Fruit fly (Drosophila melanogaster) whole organism, embryonic: Measurements from ENCODE around the gene Rabex-5.
A peak's percentile ranks its signal among the peaks of the same experiment; 100 is the strongest.

Experiments used
- Abd-B ChIP-seq: fragments of 200-800 bp; sonication (Bioruptor generic); optimal IDR thresholded peaks from 2 replicates; lab custom pipeline; 2018; ENCODE audit warnings: missing biosample characterization, mild to moderate bottlenecking, missing genetic modification characterization, moderate library complexity
- CG10543 ChIP-seq: fragments of 200-800 bp; sonication (Bioruptor generic); optimal IDR thresholded peaks from 3 replicates; lab custom pipeline; 2017; ENCODE audit warnings: missing biosample characterization, mild to moderate bottlenecking, missing genetic modification characterization, moderate library complexity
- CG10565 ChIP-seq: fragments of 200-800 bp; sonication (Bioruptor generic); optimal IDR thresholded peaks from 3 replicates; lab custom pipeline; 2016; ENCODE audit warnings: missing biosample characterization, mild to moderate bottlenecking, missing genetic modification characterization
- CG11695 ChIP-seq: fragments of 200-800 bp; sonication (Bioruptor generic); IDR thresholded peaks from 3 replicates; pipeline ENCODE4 v1.3.6; 2022; ENCODE audit warnings: missing biosample characterization, missing genetic modification characterization
- CG13123 ChIP-seq: fragments of 200-800 bp; sonication (Bioruptor generic); optimal IDR thresholded peaks from 2 replicates; lab custom pipeline; 2016; ENCODE audit warnings: missing biosample characterization, missing genetic modification characterization
- CG14014 ChIP-seq: fragments of 200-800 bp; sonication (Bioruptor generic); IDR thresholded peaks from 2 replicates; pipeline ENCODE4 v1.3.6; 2022; ENCODE audit warnings: missing biosample characterization, missing genetic modification characterization
- CG15696 ChIP-seq: fragments of 200-800 bp; sonication (Bioruptor generic); optimal IDR thresholded peaks from 2 replicates; lab custom pipeline; 2019; ENCODE audit warnings: missing biosample characterization, mild to moderate bottlenecking, missing genetic modification characterization, moderate library complexity
- CG1602 ChIP-seq: fragments of 200-800 bp; sonication (Bioruptor generic); optimal IDR thresholded peaks from 3 replicates; lab custom pipeline; 2016; ENCODE audit warnings: missing biosample characterization, missing genetic modification characterization
- CG16863 ChIP-seq: fragments of 200-800 bp; sonication (Bioruptor generic); optimal IDR thresholded peaks from 3 replicates; lab custom pipeline; 2016; ENCODE audit warnings: missing biosample characterization, missing genetic modification characterization
- CG17385 ChIP-seq: fragments of 200-800 bp; sonication (Bioruptor generic); optimal IDR thresholded peaks from 3 replicates; lab custom pipeline; 2018; ENCODE audit warnings: missing biosample characterization, mild to moderate bottlenecking, missing genetic modification characterization
- CG18262 ChIP-seq: fragments of 200-800 bp; optimal IDR thresholded peaks from 3 replicates; lab custom pipeline; 2019; ENCODE audit warnings: missing biosample characterization, mild to moderate bottlenecking, missing genetic modification characterization, moderate library complexity
- CG18619 ChIP-seq: fragments of 200-800 bp; sonication (Bioruptor generic); optimal IDR thresholded peaks from 3 replicates; lab custom pipeline; 2017; ENCODE audit warnings: missing biosample characterization, mild to moderate bottlenecking, missing genetic modification characterization
- CG2116 ChIP-seq: fragments of 200-800 bp; sonication (Bioruptor generic); optimal IDR thresholded peaks from 3 replicates; lab custom pipeline; 2018; ENCODE audit warnings: missing biosample characterization, mild to moderate bottlenecking, missing genetic modification characterization
- CG2202 ChIP-seq: fragments of 200-800 bp; sonication (Bioruptor generic); optimal IDR thresholded peaks from 2 replicates; lab custom pipeline; 2018; ENCODE audit warnings: missing biosample characterization, mild to moderate bottlenecking, missing genetic modification characterization
- CG2712 ChIP-seq: fragments of 200-800 bp; optimal IDR thresholded peaks from 3 replicates; lab custom pipeline; 2019; ENCODE audit warnings: missing biosample characterization, mild to moderate bottlenecking, missing genetic modification characterization, moderate library complexity
- CG30020 ChIP-seq: fragments of 200-800 bp; optimal IDR thresholded peaks from 2 replicates; lab custom pipeline; 2019; ENCODE audit warnings: missing biosample characterization, mild to moderate bottlenecking, missing genetic modification characterization, moderate library complexity
- CG34422 ChIP-seq: fragments of 200-800 bp; sonication (Bioruptor generic); IDR thresholded peaks from 3 replicates; pipeline ENCODE4 v1.3.6; 2022; ENCODE audit warnings: missing biosample characterization, missing genetic modification characterization
- CG6254 ChIP-seq: fragments of 200-800 bp; sonication (Bioruptor generic); optimal IDR thresholded peaks from 3 replicates; lab custom pipeline; 2017; ENCODE audit warnings: mild to moderate bottlenecking, missing biosample characterization, missing genetic modification reagents, missing genetic modification characterization
- CG7372 ChIP-seq: fragments of 200-800 bp; sonication (Bioruptor generic); IDR thresholded peaks from 2 replicates; pipeline ENCODE4 v1.3.6; 2022; ENCODE audit warnings: missing biosample characterization, missing genetic modification characterization
- CG7745 ChIP-seq: fragments of 200-800 bp; sonication (Bioruptor generic); optimal IDR thresholded peaks from 2 replicates; lab custom pipeline; 2018; ENCODE audit warnings: missing biosample characterization, mild to moderate bottlenecking, missing genetic modification characterization, moderate library complexity
- CG8765 ChIP-seq: fragments of 200-800 bp; sonication (Bioruptor generic); IDR thresholded peaks from 2 replicates; pipeline ENCODE4 v1.3.6; 2022; ENCODE audit warnings: missing biosample characterization, missing genetic modification characterization
- CkIIα-i1 ChIP-seq: fragments of 200-800 bp; sonication (Bioruptor generic); IDR thresholded peaks from 2 replicates; pipeline ENCODE4 v1.3.6; 2022; ENCODE audit warnings: missing biosample characterization, missing genetic modification characterization
- CrebB ChIP-seq: fragments of 200-800 bp; sonication (Bioruptor generic); optimal IDR thresholded peaks from 3 replicates; lab custom pipeline; 2018; ENCODE audit warnings: missing biosample characterization, mild to moderate bottlenecking, missing genetic modification characterization
- Dp ChIP-seq: fragments of 200-800 bp; sonication (Bioruptor generic); optimal IDR thresholded peaks from 2 replicates; lab custom pipeline; 2018; ENCODE audit warnings: missing biosample characterization, mild to moderate bottlenecking, missing genetic modification characterization, moderate library complexity
- Gug ChIP-seq: fragments of 200-800 bp; sonication (Bioruptor generic); IDR thresholded peaks from 4 replicates; pipeline ENCODE4 v1.3.6; 2022; ENCODE audit warnings: missing biosample characterization, missing genetic modification characterization
- HHEX ChIP-seq: fragments of 200-800 bp; sonication (Bioruptor generic); optimal IDR thresholded peaks from 3 replicates; lab custom pipeline; 2017; ENCODE audit warnings: missing biosample characterization, mild to moderate bottlenecking, missing genetic modification characterization, missing genetic modification reagents
- HLH3B ChIP-seq: fragments of 200-800 bp; sonication (Bioruptor generic); IDR thresholded peaks from 2 replicates; pipeline ENCODE4 v1.3.6; 2022; ENCODE audit warnings: missing biosample characterization, missing genetic modification characterization
- HLH54F ChIP-seq: fragments of 200-800 bp; sonication (Bioruptor generic); optimal IDR thresholded peaks from 3 replicates; lab custom pipeline; 2016; ENCODE audit warnings: missing biosample characterization, missing genetic modification characterization
- Hr39 ChIP-seq: fragments of >200 bp; optimal IDR thresholded peaks from 2 replicates; lab custom pipeline; 2017
- MESR4 ChIP-seq: fragments of 200-800 bp; sonication (Bioruptor generic); optimal IDR thresholded peaks from 2 replicates; lab custom pipeline; 2018; ENCODE audit warnings: missing biosample characterization, mild to moderate bottlenecking, missing genetic modification characterization, moderate library complexity
- Mad ChIP-seq: fragments of 200-800 bp; sonication (Bioruptor generic); optimal IDR thresholded peaks from 2 replicates; lab custom pipeline; 2016; ENCODE audit warnings: missing biosample characterization, missing genetic modification characterization
- Oli ChIP-seq: fragments of 200-800 bp; sonication (Bioruptor generic); optimal IDR thresholded peaks from 2 replicates; lab custom pipeline; 2018; ENCODE audit warnings: missing biosample characterization, mild to moderate bottlenecking, missing genetic modification characterization, moderate library complexity
- Sin3A ChIP-seq: fragments of >200 bp; optimal IDR thresholded peaks from 2 replicates; lab custom pipeline; 2018
- Spps ChIP-seq: fragments of 200-800 bp; sonication (Bioruptor generic); optimal IDR thresholded peaks from 2 replicates; lab custom pipeline; 2018; ENCODE audit warnings: missing biosample characterization, mild to moderate bottlenecking, missing genetic modification characterization
- Sry-β ChIP-seq: fragments of 200-800 bp; sonication (Bioruptor generic); optimal IDR thresholded peaks from 2 replicates; lab custom pipeline; 2018; ENCODE audit warnings: missing biosample characterization, mild to moderate bottlenecking, missing genetic modification characterization, moderate library complexity
- amos ChIP-seq: fragments of 200-800 bp; sonication (Bioruptor generic); IDR thresholded peaks from 2 replicates; pipeline ENCODE4 v1.3.6; 2022; ENCODE audit warnings: missing biosample characterization, missing genetic modification characterization; ENCODE audit not compliant: partially characterized antibody
- bbx ChIP-seq: fragments of 200-800 bp; sonication (Bioruptor generic); IDR thresholded peaks from 2 replicates; pipeline ENCODE4 v1.3.6; 2022; ENCODE audit warnings: missing biosample characterization, missing genetic modification characterization; ENCODE audit not compliant: partially characterized antibody
- ems ChIP-seq: fragments of 200-800 bp; sonication (Bioruptor generic); optimal IDR thresholded peaks from 3 replicates; lab custom pipeline; 2016; ENCODE audit warnings: missing biosample characterization, missing genetic modification characterization
- exex ChIP-seq: fragments of 200-800 bp; sonication (Bioruptor generic); optimal IDR thresholded peaks from 4 replicates; lab custom pipeline; 2018; ENCODE audit warnings: missing biosample characterization, mild to moderate bottlenecking, missing genetic modification characterization, moderate library complexity
- ftz-f1 ChIP-seq: fragments of 200-800 bp; sonication (Bioruptor generic); optimal IDR thresholded peaks from 2 replicates; lab custom pipeline; 2016; ENCODE audit warnings: missing biosample characterization, missing genetic modification characterization
- gem ChIP-seq: fragments of 200-800 bp; sonication (Bioruptor generic); optimal IDR thresholded peaks from 2 replicates; lab custom pipeline; 2019; ENCODE audit warnings: missing biosample characterization, mild to moderate bottlenecking, missing genetic modification characterization, moderate library complexity
- insv ChIP-seq, 2 experiments: fragments of 200-800 bp; sonication (Bioruptor generic); optimal IDR thresholded peaks; 3 replicates each; lab custom pipeline; 2016 to 2018; ENCODE audit warnings: missing biosample characterization in 2 of 2, missing genetic modification characterization in 2 of 2
- kah ChIP-seq: fragments of 200-800 bp; sonication (Bioruptor generic); optimal IDR thresholded peaks from 2 replicates; lab custom pipeline; 2018; ENCODE audit warnings: missing biosample characterization, mild to moderate bottlenecking, missing genetic modification characterization
- lbe ChIP-seq: fragments of 200-800 bp; sonication (Bioruptor generic); optimal IDR thresholded peaks from 2 replicates; lab custom pipeline; 2016; ENCODE audit warnings: missing biosample characterization, mild to moderate bottlenecking, missing genetic modification characterization
- lilli ChIP-seq: fragments of 200-800 bp; sonication (Bioruptor generic); optimal IDR thresholded peaks from 3 replicates; lab custom pipeline; 2016; ENCODE audit warnings: missing biosample characterization, missing genetic modification characterization
- org-1 ChIP-seq: fragments of 200-800 bp; sonication (Bioruptor generic); optimal IDR thresholded peaks from 2 replicates; lab custom pipeline; 2017; ENCODE audit warnings: missing biosample characterization, missing genetic modification characterization
- pb ChIP-seq: fragments of 200-800 bp; sonication (Bioruptor generic); optimal IDR thresholded peaks from 3 replicates; lab custom pipeline; 2016; ENCODE audit warnings: missing biosample characterization, missing genetic modification characterization
- scrt ChIP-seq: fragments of 200-800 bp; sonication (Bioruptor generic); optimal IDR thresholded peaks from 2 replicates; lab custom pipeline; 2018; ENCODE audit warnings: missing biosample characterization, mild to moderate bottlenecking, missing genetic modification characterization, moderate library complexity
- sisA ChIP-seq: fragments of 200-800 bp; sonication (Bioruptor generic); IDR thresholded peaks from 2 replicates; pipeline ENCODE4 v1.3.6; 2022; ENCODE audit warnings: missing biosample characterization, missing genetic modification characterization
- slp2 ChIP-seq: fragments of 200-800 bp; sonication (Bioruptor generic); optimal IDR thresholded peaks from 2 replicates; lab custom pipeline; 2016; ENCODE audit warnings: missing biosample characterization, missing genetic modification characterization
- unpg ChIP-seq: fragments of 200-800 bp; sonication (Bioruptor generic); optimal IDR thresholded peaks from 3 replicates; lab custom pipeline; 2018; ENCODE audit warnings: missing biosample characterization, mild to moderate bottlenecking, missing genetic modification characterization, moderate library complexity

Rabex-5 gene

dm6 chr3L:1320230-1320930 is 24.7 kb downstream of the Rabex-5 start (continued):
- no peak for TF ChIP-seq Sin3A (lab: Kevin White, UChicago)
- TF ChIP-seq CG17385 (GFP tag; lab: Kevin White, UChicago): peak; percentile 12
- TF ChIP-seq lbe (GFP tag; lab: Kevin White, UChicago): no peak
- TF ChIP-seq CkIIα-i1: no peak
- no peak for TF ChIP-seq Abd-B
- TF ChIP-seq HHEX (GFP tag; lab: Kevin White, UChicago): no peak
- TF ChIP-seq Spps (tag; lab: Kevin White, UChicago): no peak
- no peak for TF ChIP-seq CG14014 (GFP tag; lab: Robert Waterston, UW)
- no peak for TF ChIP-seq CG2116 (GFP tag; lab: Kevin White, UChicago)
- TF ChIP-seq CG7745 (tag; lab: Kevin White, UChicago): peak; percentile 99
- no peak for TF ChIP-seq CG7372
- no peak for TF ChIP-seq slp2 (GFP tag; lab: Kevin White, UChicago)
- TF ChIP-seq exex (tag; lab: Kevin White, UChicago): peak; percentile 75
- peak; percentile 10 for TF ChIP-seq CG18262 (tag; lab: Kevin White, UChicago)
- no peak for TF ChIP-seq Hr39 (lab: Kevin White, UChicago)
- no peak for TF ChIP-seq ems (GFP tag; lab: Kevin White, UChicago)
- TF ChIP-seq gem (tag; lab: Kevin White, UChicago): peak; percentile 40
- TF ChIP-seq CG10565 (GFP tag; lab: Kevin White, UChicago): no peak
- no peak for TF ChIP-seq CG11695 (GFP tag; lab: Robert Waterston, UW)
- no peak for TF ChIP-seq ftz-f1 (GFP tag; lab: Kevin White, UChicago)
- TF ChIP-seq CG1602 (GFP tag; lab: Kevin White, UChicago): no peak
- peak; percentile 28 for TF ChIP-seq Oli (tag; lab: Kevin White, UChicago)
- TF ChIP-seq CG34422 (GFP tag; lab: Robert Waterston, UW): no peak
- TF ChIP-seq insv (GFP tag; optimal IDR thresholded peaks at IDR 0.05; lab: Kevin White, UChicago): no peak
- TF ChIP-seq CG2202: no peak
- TF ChIP-seq amos (GFP tag; lab: Robert Waterston, UW): no peak
- no peak for TF ChIP-seq CG30020 (tag; lab: Kevin White, UChicago)
- no peak for TF ChIP-seq Sry-β (GFP tag; lab: Kevin White, UChicago)
- no peak for TF ChIP-seq CG18619 (GFP tag; lab: Kevin White, UChicago)
- no peak for TF ChIP-seq kah (GFP tag; lab: Kevin White, UChicago)
- TF ChIP-seq HLH3B (GFP tag; lab: Robert Waterston, UW): 0 out of 2 replicates have a peak, but pooled peaks have one; percentile 26
- peak; percentile 25 for TF ChIP-seq lilli (GFP tag; lab: Kevin White, UChicago)
- TF ChIP-seq scrt (GFP tag; lab: Kevin White, UChicago): no peak
- TF ChIP-seq bbx: no peak
- no peak for TF ChIP-seq CG16863 (GFP tag; lab: Kevin White, UChicago)
- TF ChIP-seq pb (GFP tag; lab: Kevin White, UChicago): no peak
- TF ChIP-seq org-1: no peak
- TF ChIP-seq Gug (GFP tag; lab: Robert Waterston, UW): 0 out of 4 replicates have a peak, but pooled peaks have one; percentile 2
- TF ChIP-seq CG15696 (tag; lab: Kevin White, UChicago): no peak
- no peak for TF ChIP-seq HLH54F
- TF ChIP-seq sisA (GFP tag; lab: Robert Waterston, UW): no peak
- TF ChIP-seq CG8765: no peak
- TF ChIP-seq CG6254 (GFP tag; lab: Kevin White, UChicago): no peak
- TF ChIP-seq Dp (GFP tag; lab: Kevin White, UChicago): no peak
- no peak for TF ChIP-seq CrebB (tag; lab: Kevin White, UChicago)
- TF ChIP-seq Mad (GFP tag; lab: Kevin White, UChicago): no peak
- no peak for TF ChIP-seq CG10543 (GFP tag; lab: Kevin White, UChicago)
- TF ChIP-seq CG2712 (tag; lab: Kevin White, UChicago): peak; percentile 2
- TF ChIP-seq unpg (GFP tag; lab: Kevin White, UChicago): peak; percentile 8
- no peak for TF ChIP-seq CG13123 (GFP tag; lab: Kevin White, UChicago)
- no peak for TF ChIP-seq MESR4 (GFP tag; lab: Kevin White, UChicago)
